Worm (Caenorhabditis elegans) whole organism, early embryonic: ENCODE data around the gene grd-8.

ENCODE experiments used
- B0310.2 ChIP-seq: sonication (generic microtip); optimal IDR thresholded peaks from 2 replicates; lab custom pipeline; 2016; ENCODE audit warnings: mild to moderate bottlenecking, missing genetic modification characterization, missing compliant biosample characterization
- F13C5.2 ChIP-seq: sonication (generic microtip); optimal IDR thresholded peaks from 2 replicates; lab custom pipeline; 2017; ENCODE audit warnings: mild to moderate bottlenecking, missing genetic modification characterization, inconsistent platforms, missing compliant biosample characterization
- ama-1 ChIP-seq: fragments of 150-350 bp; optimal IDR thresholded peaks from 2 replicates; lab custom pipeline; 2014
- ceh-13 ChIP-seq: fragments of 200-800 bp; sonication (Bioruptor generic); optimal IDR thresholded peaks from 2 replicates; lab custom pipeline; 2018; ENCODE audit warnings: mild to moderate bottlenecking, missing genetic modification characterization, missing compliant biosample characterization
- flt-1 ChIP-seq: fragments of 200-800 bp; sonication (Bioruptor generic); IDR thresholded peaks from 2 replicates; pipeline ENCODE4 v1.3.6; 2022; ENCODE audit warnings: missing genetic modification characterization, missing compliant biosample characterization
- hmg-4 ChIP-seq: fragments of 200-800 bp; sonication (Bioruptor generic); optimal IDR thresholded peaks from 2 replicates; lab custom pipeline; 2018; ENCODE audit warnings: mild to moderate bottlenecking, missing genetic modification characterization, missing compliant biosample characterization
- hnd-1 ChIP-seq: sonication (generic microtip); optimal IDR thresholded peaks from 2 replicates; lab custom pipeline; 2016; ENCODE audit warnings: missing genetic modification characterization, missing compliant biosample characterization
- pes-1 ChIP-seq: fragments of 200-800 bp; sonication (Bioruptor generic); IDR thresholded peaks from 2 replicates; pipeline ENCODE4 v1.3.6; 2022; ENCODE audit warnings: missing genetic modification reagents, missing genetic modification characterization, missing compliant biosample characterization
- scrt-1 ChIP-seq: fragments of 200-800 bp; sonication (Bioruptor generic); IDR thresholded peaks from 2 replicates; pipeline ENCODE4 v1.3.6; 2022; ENCODE audit warnings: missing genetic modification characterization, missing compliant biosample characterization
- sea-1 ChIP-seq: fragments of 200-800 bp; sonication (Bioruptor generic); conservative IDR thresholded peaks from 2 replicates; pipeline ENCODE4 v1.3.6; 2022; ENCODE audit warnings: missing genetic modification characterization, missing compliant biosample characterization
- tbx-11 ChIP-seq: fragments of 200-800 bp; sonication (Bioruptor generic); IDR thresholded peaks from 2 replicates; pipeline ENCODE4 v1.3.6; 2022; ENCODE audit warnings: missing genetic modification characterization, missing compliant biosample characterization
- tra-4 ChIP-seq: sonication (generic microtip); optimal IDR thresholded peaks from 2 replicates; lab custom pipeline; 2017; ENCODE audit warnings: missing genetic modification characterization, missing compliant biosample characterization

DNA sequence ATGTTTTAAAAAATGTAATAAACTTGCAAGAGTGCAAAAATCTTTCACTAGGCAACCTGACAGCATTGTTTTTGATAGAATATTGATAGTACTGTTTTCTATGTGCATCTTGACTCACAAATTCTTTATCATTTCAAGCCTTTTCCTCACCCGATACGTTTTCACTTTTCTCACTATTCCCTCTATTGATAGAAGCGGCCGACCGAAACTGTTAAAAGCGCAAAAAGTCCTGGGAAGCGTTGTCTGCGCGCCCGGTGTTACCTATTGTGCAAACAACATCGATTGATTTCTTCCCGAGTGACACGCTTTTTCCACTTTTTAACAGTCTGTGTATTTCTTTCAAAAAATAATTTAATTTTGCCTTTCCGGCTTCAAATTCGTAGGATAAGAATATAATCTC lies 45.7 kb downstream of the grd-8 start:
- TF ChIP-seq hnd-1 (tag; lab: Kevin White, UChicago) (no peak), sea-1 (no peak), ama-1 (lab: Kevin White, UChicago) (no peak), B0310.2 (tag; lab: Kevin White, UChicago) (no peak), tbx-11 (no peak), F13C5.2 (tag; lab: Kevin White, UChicago) (no peak), hmg-4 (GFP tag; lab: Kevin White, UChicago) (no peak), pes-1 (no peak), scrt-1 (no peak), tra-4 (tag; lab: Kevin White, UChicago) (no peak), flt-1 (GFP tag; lab: Robert Waterston, UW) (no peak), ceh-13 (GFP tag; lab: Kevin White, UChicago) (no peak)
